Worm (Caenorhabditis elegans): ENCODE data around the gene Y55F3C.10.
A peak's percentile ranks its signal among the peaks of the same experiment; 100 is the strongest.

Y55F3C.10 gene

ce11 chrIV:684748-685147, 34.5 kb downstream of the Y55F3C.10 start:
- TF ChIP-seq swsn-7 (tag; optimal IDR thresholded peaks at IDR 0.05): no peak
- no peak for TF ChIP-seq nhr-85 (tag)
- TF ChIP-seq elt-3 (tag; optimal IDR thresholded peaks at IDR 0.05): no peak
- TF ChIP-seq nhr-84 (tag; optimal IDR thresholded peaks at IDR 0.05): no peak
- no peak for TF ChIP-seq nhr-76 (tag; optimal IDR thresholded peaks at IDR 0.05)
- TF ChIP-seq ceh-8 (GFP tag; optimal IDR thresholded peaks at IDR 0.05): no peak
- no peak for TF ChIP-seq tbx-2 (tag; optimal IDR thresholded peaks at IDR 0.05)
- TF ChIP-seq ztf-4 (tag; optimal IDR thresholded peaks at IDR 0.05): no peak
- TF ChIP-seq pax-3 (tag; optimal IDR thresholded peaks at IDR 0.05): no peak
- no peak for TF ChIP-seq zag-1 (tag; optimal IDR thresholded peaks at IDR 0.05)
- no peak for TF ChIP-seq snu-23 (GFP tag; optimal IDR thresholded peaks at IDR 0.05)
- no peak for TF ChIP-seq skn-1 (tag; optimal IDR thresholded peaks at IDR 0.05)
- no peak for TF ChIP-seq nhr-47 (tag; optimal IDR thresholded peaks at IDR 0.05)
- no peak for TF ChIP-seq mep-1 (tag; optimal IDR thresholded peaks at IDR 0.05)
- no peak for TF ChIP-seq ceh-82 (tag; optimal IDR thresholded peaks at IDR 0.05)
- TF ChIP-seq aha-1 (tag; optimal IDR thresholded peaks at IDR 0.05): no peak

- TF ChIP-seq nhr-85 (tag) (peak; percentile 2), ceh-90 (tag; optimal IDR thresholded peaks at IDR 0.05) (no peak)
Measured at ce11 chrIV:684197-684596, 35.1 kb downstream of the Y55F3C.10 start, which contains the start of gene cutl-28. Gene cutl-28, plus strand, starts transcription at chrIV:684497.

ce11 chrIV:682726-683340, 36.4 kb downstream of the Y55F3C.10 start:
- TF ChIP-seq unc-86 (tag; optimal IDR thresholded peaks at IDR 0.05) (peak; percentile 34), hlh-17 (GFP tag; optimal IDR thresholded peaks at IDR 0.05; ENCODE audit: borderline replicate concordance) (no peak), elt-2 (tag; optimal IDR thresholded peaks at IDR 0.05) (peak; percentile 37), lsy-2 (tag; optimal IDR thresholded peaks at IDR 0.05) (peak; percentile 41 to 70), lin-14 (GFP tag; optimal IDR thresholded peaks at IDR 0.05) (peak; percentile 60), swsn-7 (tag; optimal IDR thresholded peaks at IDR 0.05) (peak; percentile 60), nhr-20 (tag; optimal IDR thresholded peaks at IDR 0.05) (no peak), C34B4.2 (tag; optimal IDR thresholded peaks at IDR 0.05) (no peak), fkh-10 (GFP tag; optimal IDR thresholded peaks at IDR 0.05) (no peak), nhr-237 (tag; optimal IDR thresholded peaks at IDR 0.05) (no peak), F16B12.6 (tag; optimal IDR thresholded peaks at IDR 0.05) (no peak), rnt-1 (tag; optimal IDR thresholded peaks at IDR 0.05) (peak; percentile 69), sptf-1 (tag; optimal IDR thresholded peaks at IDR 0.05) (no peak), lin-15B (tag; optimal IDR thresholded peaks at IDR 0.05) (no peak), nhr-76 (tag; optimal IDR thresholded peaks at IDR 0.05) (no peak), nhr-85 (tag) (peak; percentile 70), skn-1 (tag; optimal IDR thresholded peaks at IDR 0.05) (peak; percentile 46), unc-62 (GFP tag; optimal IDR thresholded peaks at IDR 0.05) (no peak), snpc-4 (tag; optimal IDR thresholded peaks at IDR 0.05) (peak; percentile 54), ceh-82 (tag; optimal IDR thresholded peaks at IDR 0.05) (peak; percentile 17 to 57 (median 54)), snu-23 (GFP tag; optimal IDR thresholded peaks at IDR 0.05) (peak; percentile 80), efl-3 (GFP tag; optimal IDR thresholded peaks at IDR 0.05) (no peak), ceh-8 (GFP tag; optimal IDR thresholded peaks at IDR 0.05) (no peak), nhr-77 (tag; optimal IDR thresholded peaks at IDR 0.05) (peak; percentile 35), fkh-4 (tag; optimal IDR thresholded peaks at IDR 0.05; ENCODE audit: borderline replicate concordance) (no peak), C04F5.9 (tag; optimal IDR thresholded peaks at IDR 0.05) (peak; percentile 42), zip-4 (GFP tag; optimal IDR thresholded peaks at IDR 0.05) (no peak), fkh-8 (tag; optimal IDR thresholded peaks at IDR 0.05) (peak; percentile 75), nhr-84 (tag; optimal IDR thresholded peaks at IDR 0.05) (no peak), ceh-88 (GFP tag; IDR thresholded peaks at IDR 0.05) (0 out of 2 replicates have a peak, but pooled peaks have one; percentile 9), lin-39 (tag; optimal IDR thresholded peaks at IDR 0.05) (no peak), irx-1 (tag; optimal IDR thresholded peaks at IDR 0.05) (peak; percentile 17), ceh-90 (tag; optimal IDR thresholded peaks at IDR 0.05) (no peak), aha-1 (tag; optimal IDR thresholded peaks at IDR 0.05) (no peak), sup-37 (GFP tag; optimal IDR thresholded peaks at IDR 0.05) (peak; percentile 30), fos-1 (tag; optimal IDR thresholded peaks at IDR 0.05) (peak; percentile 28), pax-3 (tag; optimal IDR thresholded peaks at IDR 0.05) (peak; percentile 40), egl-13 (tag; optimal IDR thresholded peaks at IDR 0.05) (peak; percentile 46), dpl-1 (GFP tag; optimal IDR thresholded peaks at IDR 0.05) (peak in 2 of 3 experiments; percentile 34 to 63), grh-1 (GFP tag; IDR thresholded peaks at IDR 0.05) (0 out of 2 replicates have a peak, but pooled peaks have one; percentile 31), mep-1 (tag; optimal IDR thresholded peaks at IDR 0.05) (peak; percentile 52)

Measured in whole organism, L1 larva.